Fruit fly (Drosophila melanogaster) whole organism, embryonic: ENCODE measurements around the gene frac.

Experiments used
- Aef1 ChIP-seq: fragments of 200-800 bp; sonication (Bioruptor generic); IDR thresholded peaks from 3 replicates; pipeline ENCODE4 v1.3.6; 2022; ENCODE audit warnings: missing biosample characterization, missing genetic modification characterization
- Blimp-1 ChIP-seq: fragments of 200-800 bp; sonication (Bioruptor generic); optimal IDR thresholded peaks from 3 replicates; lab custom pipeline; 2018; ENCODE audit warnings: missing biosample characterization, missing genetic modification characterization, mild to moderate bottlenecking, moderate library complexity, missing genetic modification reagents
- CG12769 ChIP-seq: fragments of 200-800 bp; sonication (Bioruptor generic); optimal IDR thresholded peaks from 2 replicates; lab custom pipeline; 2019; ENCODE audit warnings: missing biosample characterization, mild to moderate bottlenecking, missing genetic modification characterization, moderate library complexity
- CG14667 ChIP-seq: fragments of 200-800 bp; sonication (Bioruptor generic); IDR thresholded peaks from 2 replicates; pipeline ENCODE4 v1.3.6; 2022; ENCODE audit warnings: missing biosample characterization, missing genetic modification characterization
- CG17328 ChIP-seq: fragments of 200-800 bp; sonication (Bioruptor generic); IDR thresholded peaks from 2 replicates; pipeline ENCODE4 v1.3.6; 2022; ENCODE audit warnings: missing biosample characterization, missing genetic modification characterization
- CG17612 ChIP-seq: fragments of 200-800 bp; sonication (Bioruptor generic); IDR thresholded peaks from 2 replicates; pipeline ENCODE4 v1.3.6; 2022; ENCODE audit warnings: missing biosample characterization, missing genetic modification characterization
- CG2116 ChIP-seq: fragments of 200-800 bp; sonication (Bioruptor generic); optimal IDR thresholded peaks from 3 replicates; lab custom pipeline; 2018; ENCODE audit warnings: missing biosample characterization, mild to moderate bottlenecking, missing genetic modification characterization
- CG3847 ChIP-seq: fragments of 200-800 bp; sonication (Bioruptor generic); IDR thresholded peaks from 2 replicates; pipeline ENCODE4 v1.3.6; 2022; ENCODE audit warnings: missing biosample characterization, missing genetic modification characterization
- CG4282 ChIP-seq: fragments of 200-800 bp; sonication (Bioruptor generic); optimal IDR thresholded peaks from 2 replicates; lab custom pipeline; 2016; ENCODE audit warnings: missing biosample characterization, missing genetic modification characterization
- CG4707 ChIP-seq: fragments of 200-800 bp; sonication (Bioruptor generic); optimal IDR thresholded peaks from 2 replicates; lab custom pipeline; 2018; ENCODE audit warnings: missing biosample characterization, mild to moderate bottlenecking, missing genetic modification characterization, moderate library complexity
- CG8290 ChIP-seq, 3 experiments: fragments of 200-800 bp; sonication (Bioruptor generic); optimal IDR thresholded peaks; 2 replicates each; lab custom pipeline; 2016 to 2019; ENCODE audit warnings: missing biosample characterization in 3 of 3, missing genetic modification characterization in 3 of 3, mild to moderate bottlenecking in 2 of 3, moderate library complexity in 1 of 3
- CG8765 ChIP-seq: fragments of 200-800 bp; sonication (Bioruptor generic); IDR thresholded peaks from 2 replicates; pipeline ENCODE4 v1.3.6; 2022; ENCODE audit warnings: missing biosample characterization, missing genetic modification characterization
- CG9437 ChIP-seq: fragments of 200-800 bp; sonication (Bioruptor generic); optimal IDR thresholded peaks from 2 replicates; lab custom pipeline; 2018; ENCODE audit warnings: missing biosample characterization, mild to moderate bottlenecking, missing genetic modification characterization
- CrebB ChIP-seq: fragments of 200-800 bp; sonication (Bioruptor generic); optimal IDR thresholded peaks from 3 replicates; lab custom pipeline; 2018; ENCODE audit warnings: missing biosample characterization, mild to moderate bottlenecking, missing genetic modification characterization
- Dbx ChIP-seq: fragments of 200-800 bp; sonication (Bioruptor generic); IDR thresholded peaks from 3 replicates; pipeline ENCODE4 v1.3.6; 2022; ENCODE audit warnings: missing biosample characterization, missing genetic modification characterization
- Dek ChIP-seq: fragments of 200-800 bp; sonication (Bioruptor generic); optimal IDR thresholded peaks from 3 replicates; lab custom pipeline; 2019; ENCODE audit warnings: missing biosample characterization, mild to moderate bottlenecking, missing genetic modification characterization, moderate library complexity
- Drgx ChIP-seq: fragments of 200-800 bp; sonication (Bioruptor generic); IDR thresholded peaks from 2 replicates; pipeline ENCODE4 v1.3.6; 2022; ENCODE audit warnings: missing biosample characterization, missing genetic modification characterization
- Gsc ChIP-seq: fragments of 200-800 bp; sonication (Bioruptor generic); IDR thresholded peaks from 2 replicates; pipeline ENCODE4 v1.3.6; 2022; ENCODE audit warnings: missing biosample characterization, missing genetic modification characterization
- HLH4C ChIP-seq: fragments of 200-800 bp; sonication (Bioruptor generic); IDR thresholded peaks from 3 replicates; pipeline ENCODE4 v1.3.6; 2022; ENCODE audit warnings: missing biosample characterization, missing genetic modification characterization; ENCODE audit not compliant: partially characterized antibody
- Hr78 ChIP-seq, 2 experiments: fragments of 200-800 bp in 1 of 2; fragments of >200 bp in 1 of 2; sonication (Bioruptor generic) in 1 of 2; optimal IDR thresholded peaks; 2 replicates each; lab custom pipeline; 2017 to 2019; ENCODE audit warnings: missing biosample characterization in 2 of 2, missing genetic modification characterization in 2 of 2, mild to moderate bottlenecking in 1 of 2, moderate library complexity in 1 of 2
- NC2α ChIP-seq: fragments of 200-800 bp; sonication (Bioruptor generic); optimal IDR thresholded peaks from 2 replicates; lab custom pipeline; 2016; ENCODE audit warnings: missing biosample characterization, missing genetic modification characterization
- Pdp1 ChIP-seq, 2 experiments: fragments of 200-800 bp; sonication (Bioruptor generic); optimal IDR thresholded peaks; 3 replicates each; lab custom pipeline; 2016; ENCODE audit warnings: missing biosample characterization in 2 of 2, missing genetic modification characterization in 2 of 2, mild to moderate bottlenecking in 1 of 2, moderate library complexity in 1 of 2
- ac ChIP-seq: fragments of 200-800 bp; sonication (Bioruptor generic); optimal IDR thresholded peaks from 3 replicates; lab custom pipeline; 2017; ENCODE audit warnings: missing biosample characterization, mild to moderate bottlenecking, missing genetic modification characterization
- chif ChIP-seq, 2 experiments: fragments of 200-800 bp; sonication (Bioruptor generic); optimal IDR thresholded peaks; 3 replicates each; lab custom pipeline; 2016; ENCODE audit warnings: missing biosample characterization in 2 of 2, missing genetic modification characterization in 2 of 2
- chn ChIP-seq: fragments of 200-800 bp; sonication (Bioruptor generic); optimal IDR thresholded peaks from 2 replicates; lab custom pipeline; 2016; ENCODE audit warnings: missing biosample characterization, missing genetic modification characterization
- oc ChIP-seq: fragments of 200-800 bp; sonication (Bioruptor generic); optimal IDR thresholded peaks from 2 replicates; lab custom pipeline; 2018; ENCODE audit warnings: missing biosample characterization, mild to moderate bottlenecking, missing genetic modification characterization, moderate library complexity
- onecut ChIP-seq: fragments of 200-800 bp; sonication (Bioruptor generic); IDR thresholded peaks from 2 replicates; pipeline ENCODE4 v1.3.6; 2022; ENCODE audit warnings: missing biosample characterization, missing genetic modification characterization
- sens ChIP-seq: fragments of 200-800 bp; sonication (Bioruptor generic); peaks from one replicate; lab custom pipeline; 2016; ENCODE audit warnings: missing biosample characterization, missing genetic modification characterization
- sna ChIP-seq: fragments of 200-800 bp; sonication (Bioruptor generic); IDR thresholded peaks from 2 replicates; pipeline ENCODE4 v1.3.6; 2022; ENCODE audit warnings: missing biosample characterization, missing genetic modification characterization; ENCODE audit not compliant: partially characterized antibody
- sob ChIP-seq: fragments of 200-800 bp; sonication (Bioruptor generic); IDR thresholded peaks from 2 replicates; pipeline ENCODE4 v1.3.6; 2022; ENCODE audit warnings: missing biosample characterization, missing genetic modification characterization
- ssp ChIP-seq: fragments of 200-800 bp; sonication (Bioruptor generic); IDR thresholded peaks from 2 replicates; pipeline ENCODE4 v1.3.6; 2022; ENCODE audit warnings: missing biosample characterization, missing genetic modification characterization
- sug ChIP-seq: fragments of 200-800 bp; optimal IDR thresholded peaks from 2 replicates; lab custom pipeline; 2019; ENCODE audit warnings: missing biosample characterization, mild to moderate bottlenecking, missing genetic modification characterization, moderate library complexity
- trem ChIP-seq: fragments of 200-800 bp; optimal IDR thresholded peaks from 3 replicates; lab custom pipeline; 2019; ENCODE audit warnings: missing biosample characterization, mild to moderate bottlenecking, missing genetic modification characterization, moderate library complexity
- wor ChIP-seq: fragments of 200-800 bp; sonication (Bioruptor generic); IDR thresholded peaks from 2 replicates; pipeline ENCODE4 v1.3.6; 2022; ENCODE audit warnings: missing biosample characterization, missing genetic modification characterization
- z ChIP-seq: fragments of 200-800 bp; sonication (Bioruptor generic); IDR thresholded peaks from 3 replicates; pipeline ENCODE4 v1.3.6; 2022; ENCODE audit warnings: missing biosample characterization, missing genetic modification characterization
- zen ChIP-seq: fragments of 200-800 bp; sonication (Bioruptor generic); optimal IDR thresholded peaks from 3 replicates; lab custom pipeline; 2018; ENCODE audit warnings: missing biosample characterization, mild to moderate bottlenecking, missing genetic modification characterization, moderate library complexity

The frac gene

DNA sequence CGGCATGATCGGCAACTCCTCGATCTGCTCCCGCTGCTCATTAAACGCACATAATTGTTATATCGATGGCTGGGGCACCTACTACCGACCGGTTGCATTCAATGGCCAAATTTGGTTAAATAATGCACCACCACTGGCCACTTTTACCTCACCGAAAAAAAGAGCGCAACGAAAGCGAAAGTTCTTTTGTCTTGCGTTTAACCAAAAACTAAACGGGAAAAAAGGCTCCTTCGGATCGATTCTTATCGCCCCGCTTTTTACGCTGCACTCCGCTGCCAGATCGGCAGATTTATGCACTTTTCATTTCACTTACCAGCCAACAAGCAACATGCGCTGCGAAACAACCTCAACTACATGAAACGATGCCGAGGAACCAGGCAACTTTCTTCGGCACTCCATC lies 16.8 kb upstream of the frac start:
- TF ChIP-seq ssp (GFP tag; lab: Robert Waterston, UW) (no peak), CG9437 (GFP tag; lab: Kevin White, UChicago) (no peak), Aef1 (no peak), CG17612 (GFP tag; lab: Robert Waterston, UW) (no peak), Blimp-1 (GFP tag; lab: Kevin White, UChicago) (no peak)

DNA sequence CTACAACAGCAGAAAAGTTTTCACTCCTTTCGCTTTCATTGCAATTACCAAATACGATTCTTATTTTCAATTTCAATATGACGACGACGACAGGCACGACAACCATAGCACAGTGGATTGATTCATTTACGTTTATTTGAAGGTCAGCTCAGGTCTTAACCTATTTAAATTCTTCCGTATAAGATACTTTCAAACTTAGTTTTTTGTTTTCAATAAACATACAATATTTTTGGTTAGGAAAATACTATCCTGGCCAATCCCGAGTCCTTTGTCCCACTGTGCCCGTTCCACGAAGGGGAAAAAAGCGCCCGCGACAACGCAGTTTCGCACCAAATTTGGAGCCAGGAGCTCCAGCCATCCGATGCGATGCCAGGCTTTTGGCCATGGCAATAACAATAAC lies 12.2 kb upstream of the frac start:
- TF ChIP-seq CG2116 (no peak), sens (GFP tag; lab: Kevin White, UChicago) (peak; percentile 46), sna (GFP tag; lab: Robert Waterston, UW) (no peak), Blimp-1 (GFP tag; lab: Kevin White, UChicago) (peak; percentile 30), Drgx (GFP tag; lab: Robert Waterston, UW) (peak; percentile 47)

DNA sequence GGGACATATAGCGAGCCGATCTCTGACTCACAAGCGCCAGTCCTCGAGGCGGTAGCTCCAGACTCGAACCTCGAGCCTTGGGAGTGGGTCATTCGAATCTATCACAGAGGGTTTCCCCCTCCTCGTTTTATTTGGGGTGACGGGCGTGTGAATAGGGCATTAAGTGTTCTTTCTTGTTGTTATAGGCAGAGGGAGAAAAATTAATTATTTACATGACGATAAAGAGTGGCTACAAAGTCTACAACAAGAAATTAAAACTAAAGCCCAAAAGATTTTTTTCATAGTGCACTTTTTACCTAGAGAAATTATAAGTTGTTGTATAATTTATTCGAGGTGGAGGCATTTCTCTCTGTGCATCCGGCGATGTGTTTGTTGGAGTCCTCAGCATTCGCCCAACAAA lies 10.0 kb upstream of the frac start:
- no peak for TF ChIP-seq Gsc (GFP tag; lab: Robert Waterston, UW)
- TF ChIP-seq CG8290 (GFP tag; optimal IDR thresholded peaks at IDR 0.05; lab: Kevin White, UChicago) = no peak
- no peak for TF ChIP-seq CG8290 (tag; optimal IDR thresholded peaks at IDR 0.05; lab: Kevin White, UChicago)
- TF ChIP-seq CG3847 (GFP tag; lab: Robert Waterston, UW) = no peak
- peak; percentile 67 for TF ChIP-seq sens (GFP tag; lab: Kevin White, UChicago)

DNA sequence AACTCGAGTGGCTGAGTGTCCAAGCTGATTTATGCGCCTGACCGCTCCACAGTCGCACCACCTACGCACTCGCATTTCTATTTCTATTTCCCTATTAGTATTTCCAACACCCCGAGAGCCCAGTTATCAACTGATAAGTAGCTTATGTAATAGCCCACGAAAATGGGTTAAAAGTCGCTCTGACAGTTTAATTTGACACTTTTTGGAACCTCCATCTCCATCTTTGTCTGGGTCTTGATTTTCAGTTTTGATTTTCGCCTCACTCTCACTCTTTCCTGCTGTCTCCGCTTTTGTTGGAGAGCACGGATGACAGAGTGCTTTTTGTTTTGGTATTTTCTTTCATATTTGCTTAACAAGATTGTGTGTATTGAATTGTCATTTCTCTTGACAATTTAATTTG lies 9.3 kb upstream of the frac start:
- TF ChIP-seq Blimp-1 (GFP tag; lab: Kevin White, UChicago) (peak; percentile 53), oc (tag; lab: Kevin White, UChicago) (peak; percentile 76), CG4282 (GFP tag; lab: Kevin White, UChicago) (no peak), Pdp1 (GFP tag; optimal IDR thresholded peaks at IDR 0.05; lab: Kevin White, UChicago) (peak in 1 of 2 experiments; percentile 23), CG14667 (GFP tag; lab: Robert Waterston, UW) (no peak)
- TF ChIP-seq, all 482 proteins: peak for 3

DNA sequence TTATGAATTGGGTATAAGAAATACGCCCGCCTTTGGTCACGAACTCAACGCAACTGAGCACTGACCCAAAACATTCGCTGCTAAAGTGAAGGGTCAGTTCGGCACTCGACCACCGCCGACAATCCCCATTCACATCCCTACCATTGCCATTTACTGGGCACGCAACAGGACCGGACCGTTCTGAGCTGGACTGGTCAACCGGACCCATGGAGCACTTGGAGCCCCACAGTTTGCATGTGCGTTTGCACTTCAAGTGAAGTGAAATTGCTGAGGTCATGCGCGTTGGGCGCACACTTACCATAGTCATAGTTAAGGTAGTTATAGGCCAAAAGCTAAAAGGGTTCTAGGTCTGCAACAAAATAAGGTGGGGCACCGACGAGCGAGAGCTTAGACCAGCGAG lies 2.5 kb upstream of the frac start, which contains the start of gene CG14837:
CG14837 (minus strand) TSS at position 101 of the 400 bp plus-strand sequence.
- no peak for TF ChIP-seq z (GFP tag; lab: Robert Waterston, UW)
- no peak for TF ChIP-seq CG4707
- no peak for TF ChIP-seq onecut
- TF ChIP-seq ac = no peak
- TF ChIP-seq chn = no peak
- TF ChIP-seq CG8765 (GFP tag; lab: Robert Waterston, UW) = no peak
- TF ChIP-seq zen (tag; lab: Kevin White, UChicago) = no peak
- TF ChIP-seq wor = no peak
- TF ChIP-seq NC2α (GFP tag; lab: Kevin White, UChicago) = no peak
- TF ChIP-seq Dbx (GFP tag; lab: Robert Waterston, UW) = no peak
- TF ChIP-seq sug (tag; lab: Kevin White, UChicago) = no peak
- no peak for TF ChIP-seq sob (GFP tag; lab: Robert Waterston, UW)
- TF ChIP-seq Dek (tag; lab: Kevin White, UChicago) = no peak
- no peak for TF ChIP-seq trem (tag; lab: Kevin White, UChicago)
- no peak for TF ChIP-seq CrebB (tag; lab: Kevin White, UChicago)
- no peak for TF ChIP-seq CG17328 (GFP tag; lab: Robert Waterston, UW)
- TF ChIP-seq CG12769 (tag; lab: Kevin White, UChicago) = no peak
- no peak for TF ChIP-seq chif (GFP tag; optimal IDR thresholded peaks at IDR 0.05; lab: Kevin White, UChicago)
- no peak for TF ChIP-seq HLH4C (GFP tag; lab: Robert Waterston, UW)
- TF ChIP-seq Hr78 (GFP tag; optimal IDR thresholded peaks at IDR 0.05; lab: Kevin White, UChicago) = no peak
